Fruit fly (Drosophila melanogaster) whole organism, embryonic: ENCODE results near the gene CG32847.

Experiments used
- CG11093 ChIP-seq: fragments of 200-800 bp; sonication (Bioruptor generic); IDR thresholded peaks from 3 replicates; pipeline ENCODE4 v1.3.6; 2022; ENCODE audit warnings: missing biosample characterization, missing genetic modification characterization
- CG11456 ChIP-seq: fragments of 200-800 bp; sonication (Bioruptor generic); IDR thresholded peaks from 3 replicates; pipeline ENCODE4 v1.3.6; 2022; ENCODE audit warnings: missing biosample characterization, missing genetic modification characterization
- CG11695 ChIP-seq: fragments of 200-800 bp; sonication (Bioruptor generic); IDR thresholded peaks from 3 replicates; pipeline ENCODE4 v1.3.6; 2022; ENCODE audit warnings: missing biosample characterization, missing genetic modification characterization
- CG14050 ChIP-seq: fragments of 200-800 bp; sonication (Bioruptor generic); IDR thresholded peaks from 3 replicates; pipeline ENCODE4 v1.3.6; 2022; ENCODE audit warnings: missing biosample characterization, missing genetic modification characterization
- CG14441 ChIP-seq: fragments of 200-800 bp; sonication (Bioruptor generic); IDR thresholded peaks from 2 replicates; pipeline ENCODE4 v1.3.6; 2022; ENCODE audit warnings: missing biosample characterization, missing genetic modification characterization
- CG14667 ChIP-seq: fragments of 200-800 bp; sonication (Bioruptor generic); IDR thresholded peaks from 2 replicates; pipeline ENCODE4 v1.3.6; 2022; ENCODE audit warnings: missing biosample characterization, missing genetic modification characterization
- CG1602 ChIP-seq: fragments of 200-800 bp; sonication (Bioruptor generic); optimal IDR thresholded peaks from 3 replicates; lab custom pipeline; 2016; ENCODE audit warnings: missing biosample characterization, missing genetic modification characterization
- CG17328 ChIP-seq: fragments of 200-800 bp; sonication (Bioruptor generic); IDR thresholded peaks from 2 replicates; pipeline ENCODE4 v1.3.6; 2022; ENCODE audit warnings: missing biosample characterization, missing genetic modification characterization
- CG17359 ChIP-seq: fragments of 200-800 bp; sonication (Bioruptor generic); optimal IDR thresholded peaks from 3 replicates; lab custom pipeline; 2018; ENCODE audit warnings: missing biosample characterization, mild to moderate bottlenecking, missing genetic modification characterization, moderate library complexity
- CG17612 ChIP-seq: fragments of 200-800 bp; sonication (Bioruptor generic); IDR thresholded peaks from 2 replicates; pipeline ENCODE4 v1.3.6; 2022; ENCODE audit warnings: missing biosample characterization, missing genetic modification characterization
- CG18011 ChIP-seq: fragments of 200-800 bp; sonication (Bioruptor generic); optimal IDR thresholded peaks from 2 replicates; lab custom pipeline; 2017; ENCODE audit warnings: missing biosample characterization, missing genetic modification characterization, mild to moderate bottlenecking, moderate library complexity, missing genotype
- CG18476 ChIP-seq: fragments of 200-800 bp; sonication (Bioruptor generic); optimal IDR thresholded peaks from 2 replicates; lab custom pipeline; 2016; ENCODE audit warnings: missing biosample characterization, mild to moderate bottlenecking, missing genetic modification characterization
- CG2129 ChIP-seq: fragments of 200-800 bp; sonication (Bioruptor generic); IDR thresholded peaks from 2 replicates; pipeline ENCODE4 v1.3.6; 2022; ENCODE audit warnings: missing biosample characterization, missing genetic modification characterization; ENCODE audit not compliant: partially characterized antibody
- CG31388 ChIP-seq: fragments of 200-800 bp; sonication (Bioruptor generic); optimal IDR thresholded peaks from 2 replicates; lab custom pipeline; 2016; ENCODE audit warnings: missing biosample characterization, missing genetic modification characterization
- CG42726 ChIP-seq: fragments of 200-800 bp; sonication (Bioruptor generic); IDR thresholded peaks from 2 replicates; pipeline ENCODE4 v1.3.6; 2022; ENCODE audit warnings: missing biosample characterization, missing genetic modification characterization; ENCODE audit not compliant: partially characterized antibody
- CG43689 ChIP-seq: fragments of 200-800 bp; sonication (Bioruptor generic); IDR thresholded peaks from 2 replicates; pipeline ENCODE4 v1.3.6; 2022; ENCODE audit warnings: missing biosample characterization, missing genetic modification characterization
- CG4404 ChIP-seq: fragments of 200-800 bp; sonication (Bioruptor generic); IDR thresholded peaks from 2 replicates; pipeline ENCODE4 v1.3.6; 2022; ENCODE audit warnings: missing biosample characterization, missing genetic modification characterization
- CG6654 ChIP-seq: fragments of 200-800 bp; sonication (Bioruptor generic); optimal IDR thresholded peaks from 2 replicates; lab custom pipeline; 2017; ENCODE audit warnings: missing biosample characterization, mild to moderate bottlenecking, missing genetic modification characterization
- CG8281 ChIP-seq: fragments of 200-800 bp; sonication (Bioruptor generic); optimal IDR thresholded peaks from 2 replicates; lab custom pipeline; 2018; ENCODE audit warnings: missing biosample characterization, mild to moderate bottlenecking, missing genetic modification characterization, moderate library complexity
- CG8388 ChIP-seq: fragments of 200-800 bp; sonication (Bioruptor generic); optimal IDR thresholded peaks from 2 replicates; lab custom pipeline; 2019; ENCODE audit warnings: missing biosample characterization, mild to moderate bottlenecking, missing genetic modification characterization, moderate library complexity
- CG9215 ChIP-seq: fragments of 200-800 bp; sonication (Bioruptor generic); IDR thresholded peaks from 2 replicates; pipeline ENCODE4 v1.3.6; 2022; ENCODE audit warnings: missing biosample characterization, missing genetic modification characterization
- CG9609 ChIP-seq: fragments of 200-800 bp; sonication (Bioruptor generic); optimal IDR thresholded peaks from 3 replicates; lab custom pipeline; 2016; ENCODE audit warnings: missing biosample characterization, missing genetic modification characterization
- E2f1 ChIP-seq: fragments of 200-800 bp; sonication (Bioruptor generic); IDR thresholded peaks from 2 replicates; pipeline ENCODE4 v1.3.6; 2022; ENCODE audit warnings: missing biosample characterization, missing genetic modification characterization
- E2f2 ChIP-seq: fragments of 200-800 bp; sonication (Bioruptor generic); IDR thresholded peaks from 2 replicates; pipeline ENCODE4 v1.3.6; 2022; ENCODE audit warnings: missing biosample characterization, missing genetic modification characterization
- ERR ChIP-seq: fragments of 200-800 bp; sonication (Bioruptor generic); optimal IDR thresholded peaks from 2 replicates; lab custom pipeline; 2016; ENCODE audit warnings: missing biosample characterization, missing genetic modification characterization
- Eip74EF ChIP-seq, 2 experiments: fragments of 200-800 bp in 1 of 2; fragments of >200 bp in 1 of 2; sonication (Bioruptor generic) in 1 of 2; optimal IDR thresholded peaks; 2 replicates each; lab custom pipeline; 2017 to 2019; ENCODE audit warnings: missing biosample characterization in 2 of 2, missing genetic modification characterization in 2 of 2, mild to moderate bottlenecking in 1 of 2, moderate library complexity in 1 of 2
- Hr78 ChIP-seq, 2 experiments: fragments of 200-800 bp in 1 of 2; fragments of >200 bp in 1 of 2; sonication (Bioruptor generic) in 1 of 2; optimal IDR thresholded peaks; 2 replicates each; lab custom pipeline; 2017 to 2019; ENCODE audit warnings: missing biosample characterization in 2 of 2, missing genetic modification characterization in 2 of 2, mild to moderate bottlenecking in 1 of 2, moderate library complexity in 1 of 2
- MBD-R2 ChIP-seq: fragments of 200-800 bp; sonication (Bioruptor generic); IDR thresholded peaks from 2 replicates; pipeline ENCODE4 v1.3.6; 2022; ENCODE audit warnings: missing biosample characterization, missing genetic modification characterization
- NC2α ChIP-seq: fragments of 200-800 bp; sonication (Bioruptor generic); optimal IDR thresholded peaks from 2 replicates; lab custom pipeline; 2016; ENCODE audit warnings: missing biosample characterization, missing genetic modification characterization
- NFAT ChIP-seq: fragments of 200-800 bp; sonication (Bioruptor generic); IDR thresholded peaks from 2 replicates; pipeline ENCODE4 v1.3.6; 2022; ENCODE audit warnings: missing biosample characterization, missing genetic modification characterization
- PHDP ChIP-seq: fragments of 200-800 bp; sonication (Bioruptor generic); optimal IDR thresholded peaks from 3 replicates; lab custom pipeline; 2018; ENCODE audit warnings: missing biosample characterization, mild to moderate bottlenecking, missing genetic modification characterization, moderate library complexity
- Ravus ChIP-seq: fragments of 200-800 bp; sonication (Bioruptor generic); IDR thresholded peaks from 2 replicates; pipeline ENCODE4 v1.3.6; 2022; ENCODE audit warnings: missing biosample characterization, missing genetic modification characterization
- ara ChIP-seq: fragments of 200-800 bp; sonication (Bioruptor generic); IDR thresholded peaks from 2 replicates; pipeline ENCODE4 v1.3.6; 2022; ENCODE audit warnings: missing biosample characterization, missing genetic modification characterization
- ash1 ChIP-seq: fragments of 200-800 bp; sonication (Bioruptor generic); optimal IDR thresholded peaks from 2 replicates; lab custom pipeline; 2018; ENCODE audit warnings: missing biosample characterization, mild to moderate bottlenecking, missing genetic modification characterization
- bab2 ChIP-seq: fragments of 200-800 bp; sonication (Bioruptor generic); optimal IDR thresholded peaks from 2 replicates; lab custom pipeline; 2016; ENCODE audit warnings: missing biosample characterization, missing genetic modification characterization
- crc ChIP-seq: fragments of 200-800 bp; sonication (Bioruptor generic); optimal IDR thresholded peaks from 2 replicates; lab custom pipeline; 2016; ENCODE audit warnings: missing biosample characterization, missing genetic modification characterization
- da ChIP-seq: fragments of 200-800 bp; sonication (Bioruptor generic); optimal IDR thresholded peaks from 2 replicates; lab custom pipeline; 2016; ENCODE audit warnings: missing biosample characterization, missing genetic modification characterization
- dpn ChIP-seq, 2 experiments: fragments of 200-800 bp; sonication (Bioruptor generic); optimal IDR thresholded peaks; 3 replicates each; lab custom pipeline; 2016; ENCODE audit warnings: missing biosample characterization in 2 of 2, missing genetic modification characterization in 2 of 2
- exex ChIP-seq: fragments of 200-800 bp; sonication (Bioruptor generic); optimal IDR thresholded peaks from 4 replicates; lab custom pipeline; 2018; ENCODE audit warnings: missing biosample characterization, mild to moderate bottlenecking, missing genetic modification characterization, moderate library complexity
- fd96Cb ChIP-seq: fragments of 200-800 bp; sonication (Bioruptor generic); optimal IDR thresholded peaks from 2 replicates; lab custom pipeline; 2018; ENCODE audit warnings: missing biosample characterization, mild to moderate bottlenecking, missing genetic modification characterization, moderate library complexity
- fu2 ChIP-seq: fragments of 200-800 bp; sonication (Bioruptor generic); optimal IDR thresholded peaks from 2 replicates; lab custom pipeline; 2016; ENCODE audit warnings: missing biosample characterization, missing genetic modification characterization
- kay ChIP-seq: fragments of 200-800 bp; sonication (Bioruptor generic); optimal IDR thresholded peaks from 2 replicates; lab custom pipeline; 2016; ENCODE audit warnings: missing biosample characterization, missing genetic modification characterization
- klu ChIP-seq: fragments of 200-800 bp; sonication (Bioruptor generic); IDR thresholded peaks from 2 replicates; pipeline ENCODE4 v1.3.6; 2022; ENCODE audit warnings: missing biosample characterization, missing genetic modification characterization
- kni ChIP-seq: fragments of 200-800 bp; sonication (Bioruptor generic); optimal IDR thresholded peaks from 3 replicates; lab custom pipeline; 2017; ENCODE audit warnings: mild to moderate bottlenecking, missing biosample characterization, missing genetic modification reagents, missing genetic modification characterization
- org-1 ChIP-seq: fragments of 200-800 bp; sonication (Bioruptor generic); optimal IDR thresholded peaks from 2 replicates; lab custom pipeline; 2017; ENCODE audit warnings: missing biosample characterization, missing genetic modification characterization
- otp ChIP-seq: fragments of 200-800 bp; sonication (Bioruptor generic); IDR thresholded peaks from 3 replicates; pipeline ENCODE4, ENCODE4 v1.3.6; 2022; ENCODE audit warnings: missing biosample characterization, missing genetic modification characterization
- pfk ChIP-seq: fragments of 200-800 bp; sonication (Bioruptor generic); optimal IDR thresholded peaks from 2 replicates; lab custom pipeline; 2018; ENCODE audit warnings: missing biosample characterization, mild to moderate bottlenecking, missing genetic modification characterization, moderate library complexity
- pho ChIP-seq: fragments of 200-800 bp; sonication (Bioruptor generic); optimal IDR thresholded peaks from 2 replicates; lab custom pipeline; 2016; ENCODE audit warnings: missing biosample characterization, missing genetic modification characterization
- ro ChIP-seq: fragments of 200-800 bp; sonication (Bioruptor generic); IDR thresholded peaks from 2 replicates; pipeline ENCODE4 v1.3.6; 2022; ENCODE audit warnings: missing biosample characterization, missing genetic modification characterization
- z ChIP-seq: fragments of 200-800 bp; sonication (Bioruptor generic); IDR thresholded peaks from 3 replicates; pipeline ENCODE4 v1.3.6; 2022; ENCODE audit warnings: missing biosample characterization, missing genetic modification characterization

Gene CG32847

DNA sequence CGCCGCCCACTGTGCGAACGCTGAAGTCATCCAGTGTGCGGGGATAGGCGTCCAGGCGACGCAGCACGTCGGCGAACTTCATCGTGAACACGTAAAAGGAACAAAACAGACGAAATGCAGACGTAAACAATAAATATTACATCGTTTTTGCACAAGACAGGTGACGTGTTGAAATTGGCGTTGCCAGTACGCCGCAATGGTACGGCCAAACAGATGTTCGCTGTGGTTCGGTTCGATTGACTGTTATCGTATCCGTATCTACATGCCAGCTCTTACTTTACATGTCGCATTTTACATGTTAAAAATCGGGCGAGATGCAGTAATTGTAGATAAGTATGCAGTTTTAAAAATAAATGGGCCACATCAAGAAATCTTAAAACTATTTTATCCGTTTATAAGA is 42.0 kb downstream of the CG32847 start, which contains the start of gene CG7011 (continued):
- no peak for TF ChIP-seq CG43689 (GFP tag; lab: Robert Waterston, UW)
- peak; percentile 39 for TF ChIP-seq da (GFP tag; lab: Kevin White, UChicago)
- TF ChIP-seq CG6654: no peak
- TF ChIP-seq CG17612 (GFP tag; lab: Robert Waterston, UW): no peak
- no peak for TF ChIP-seq CG11093 (GFP tag; lab: Robert Waterston, UW)
- TF ChIP-seq org-1: no peak
- no peak for TF ChIP-seq CG17328 (GFP tag; lab: Robert Waterston, UW)
- no peak for TF ChIP-seq crc (GFP tag; lab: Kevin White, UChicago)
- no peak for TF ChIP-seq bab2 (GFP tag; lab: Kevin White, UChicago)
- TF ChIP-seq CG31388 (GFP tag; lab: Kevin White, UChicago): no peak
- TF ChIP-seq CG8281 (tag; lab: Kevin White, UChicago): no peak
- peak; percentile 29; the same call in 1 of the 2 replicates for TF ChIP-seq E2f2
- TF ChIP-seq z (GFP tag; lab: Robert Waterston, UW): no peak
- TF ChIP-seq fu2: no peak
- peak; percentile 34; the same call in 1 of the 3 replicates for TF ChIP-seq CG14050 (GFP tag; lab: Robert Waterston, UW)
- no peak for TF ChIP-seq CG9609 (GFP tag; lab: Kevin White, UChicago)
- TF ChIP-seq pho (GFP tag; lab: Kevin White, UChicago): no peak
- no peak for TF ChIP-seq Ravus
- no peak for TF ChIP-seq klu (GFP tag; lab: Robert Waterston, UW)
- TF ChIP-seq pfk: no peak
- TF ChIP-seq MBD-R2 (GFP tag; lab: Robert Waterston, UW): peak; percentile 67
- no peak for TF ChIP-seq CG8388 (GFP tag; lab: Kevin White, UChicago)
- no peak for TF ChIP-seq CG4404
- no peak for TF ChIP-seq dpn (GFP tag; optimal IDR thresholded peaks at IDR 0.05; lab: Kevin White, UChicago)
- TF ChIP-seq CG18011: no peak
- no peak for TF ChIP-seq ro (GFP tag; lab: Robert Waterston, UW)
- TF ChIP-seq CG1602 (GFP tag; lab: Kevin White, UChicago): no peak
- no peak for TF ChIP-seq ERR (GFP tag; lab: Kevin White, UChicago)
- no peak for TF ChIP-seq CG11695
- TF ChIP-seq, all 482 proteins: peak for 65

DNA sequence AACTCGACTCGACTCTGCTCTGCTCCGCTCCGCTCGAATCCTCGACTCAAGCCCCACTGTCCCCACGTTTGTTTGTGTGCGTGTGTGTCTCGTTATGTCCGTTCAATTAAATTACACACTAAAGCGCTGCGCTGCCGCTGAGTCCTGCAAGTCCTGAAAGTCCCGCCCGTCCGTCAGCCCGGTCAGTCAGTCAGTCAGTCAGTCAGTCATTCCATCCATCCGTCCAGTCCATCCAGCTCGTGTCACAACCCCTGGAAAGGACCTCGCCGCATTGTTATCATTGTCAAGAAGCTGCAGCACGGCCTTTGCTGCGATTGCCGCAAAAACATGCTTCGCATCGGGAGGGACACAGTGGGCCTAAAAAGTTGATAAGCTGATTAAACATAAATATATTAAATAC is 47.6 kb downstream of the CG32847 start:
- TF ChIP-seq CG17359 (tag; lab: Kevin White, UChicago): no peak
- 0 out of 2 replicates have a peak, but pooled peaks have one; percentile 2 for TF ChIP-seq NFAT (GFP tag; lab: Robert Waterston, UW)
- no peak for TF ChIP-seq NC2α (GFP tag; lab: Kevin White, UChicago)
- no peak for TF ChIP-seq kay (GFP tag; lab: Kevin White, UChicago)
- no peak for TF ChIP-seq CG2129 (GFP tag; lab: Robert Waterston, UW)
- TF ChIP-seq CG9215 (GFP tag; lab: Robert Waterston, UW): peak; percentile 14; the same call in 1 of the 2 replicates
- TF ChIP-seq Eip74EF (GFP tag; optimal IDR thresholded peaks at IDR 0.05; lab: Kevin White, UChicago): no peak
- peak; percentile 90 for TF ChIP-seq CG8281 (tag; lab: Kevin White, UChicago)
- no peak for TF ChIP-seq CG18476 (GFP tag; lab: Kevin White, UChicago)
- no peak for TF ChIP-seq E2f1 (GFP tag; lab: Robert Waterston, UW)
- TF ChIP-seq z (GFP tag; lab: Robert Waterston, UW): 0 out of 3 replicates have a peak, but pooled peaks have one; percentile 37
- TF ChIP-seq CG42726 (GFP tag; lab: Robert Waterston, UW): no peak

DNA sequence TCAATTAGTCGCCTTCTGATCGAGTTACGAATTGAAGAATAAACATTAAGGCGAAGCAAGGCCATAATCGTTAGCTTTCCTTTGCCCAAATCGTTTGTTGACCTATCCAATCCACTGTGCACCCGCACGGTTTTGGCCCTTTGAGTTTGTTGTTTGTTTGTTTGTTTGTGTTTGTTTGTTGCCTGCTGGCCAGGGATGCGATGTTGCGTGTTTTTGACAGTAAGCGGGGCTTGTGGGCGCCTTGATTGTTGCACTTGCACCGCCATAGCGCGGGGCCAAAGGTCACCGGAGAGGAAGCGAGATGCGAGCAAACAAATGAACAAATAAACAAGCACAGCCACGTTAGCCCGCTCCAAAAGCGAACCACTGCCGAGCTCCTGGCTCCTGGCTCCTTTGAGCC is 48.4 kb downstream of the CG32847 start:
- TF ChIP-seq CG14667 (GFP tag; lab: Robert Waterston, UW) (no peak), otp (0 out of 3 replicates have a peak, but pooled peaks have one; percentile 11), CG18011 (no peak), fd96Cb (tag; lab: Kevin White, UChicago) (no peak), CG14441 (0 out of 2 replicates have a peak, but pooled peaks have one; percentile 18), Hr78 (GFP tag; optimal IDR thresholded peaks at IDR 0.05; lab: Kevin White, UChicago) (peak in 1 of 2 experiments; percentile 52), PHDP (tag; lab: Kevin White, UChicago) (no peak), kni (GFP tag; lab: Kevin White, UChicago) (no peak), CG11456 (0 out of 3 replicates have a peak, but pooled peaks have one; percentile 51), ash1 (no peak), ara (GFP tag; lab: Robert Waterston, UW) (no peak), CG4404 (0 out of 2 replicates have a peak, but pooled peaks have one; percentile 19), exex (no peak)
